Fruit fly (Drosophila melanogaster): Measurements from ENCODE around the gene CatB.

DNA sequence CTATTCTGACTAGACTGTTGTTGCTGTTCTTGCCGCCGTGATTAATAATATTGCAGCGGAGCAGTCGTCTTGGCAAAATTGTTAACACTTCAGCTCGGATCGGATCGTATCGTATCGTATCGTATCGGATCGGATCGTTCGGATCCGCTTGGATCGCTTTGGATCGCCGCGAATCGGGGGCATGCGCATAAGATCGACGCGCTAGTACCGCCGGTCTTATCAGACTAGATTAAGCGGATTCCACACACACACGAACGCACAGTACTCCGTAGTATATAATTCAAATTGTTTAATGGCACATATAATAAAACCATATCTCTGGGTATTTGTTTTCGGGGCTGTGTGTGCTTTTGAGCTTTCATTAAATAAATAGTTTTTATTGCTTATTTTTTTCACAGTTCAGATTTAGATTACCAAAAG lies 5.5 kb upstream of the CatB start:
- no peak for TF ChIP-seq CG8478 (optimal IDR thresholded peaks at IDR 0.05)
- TF ChIP-seq CTCF (optimal IDR thresholded peaks at IDR 0.05): no peak

Data from S2 (cell line).